Fruit fly (Drosophila melanogaster) Kc167 (cell line): ENCODE data around the gene ClpP.

Source experiments
- h ChIP-seq: fragments of >200 bp; optimal IDR thresholded peaks from 3 replicates; lab custom pipeline; 2018; ENCODE audit warnings: missing external identifiers
- insv ChIP-seq: fragments of >200 bp; optimal IDR thresholded peaks from 3 replicates; lab custom pipeline; 2018; ENCODE audit warnings: missing external identifiers

dm6 chr2L:10327790-10328189 lies 28.8 kb upstream of the ClpP start, which contains the start of gene RnrL:
- TF ChIP-seq insv (lab: Kevin White, UChicago) (no peak), h (lab: Kevin White, UChicago) (no peak)
